Worm (Caenorhabditis elegans) whole organism, L1 larva: Measurements from ENCODE around the gene clec-183.
A peak's percentile ranks its signal among the peaks of the same experiment; 100 is the strongest.

Experiments
- C34B4.2 ChIP-seq: sonication (generic microtip); optimal IDR thresholded peaks from 2 replicates; lab custom pipeline; 2017; ENCODE audit warnings: mild to moderate bottlenecking, missing genetic modification characterization, missing compliant biosample characterization
- F16B12.6 ChIP-seq: fragments of 150-350 bp; optimal IDR thresholded peaks from 2 replicates; lab custom pipeline; 2014; ENCODE audit warnings: missing biosample characterization, missing genetic modification characterization
- blmp-1 ChIP-seq: fragments of 150-350 bp; optimal IDR thresholded peaks from 2 replicates; lab custom pipeline; 2014; ENCODE audit warnings: missing biosample characterization, missing genetic modification characterization
- ceh-8 ChIP-seq: fragments of 200-800 bp; sonication (Bioruptor generic); optimal IDR thresholded peaks from 2 replicates; lab custom pipeline; 2018; ENCODE audit warnings: mild to moderate bottlenecking, missing genetic modification characterization, moderate library complexity, missing compliant biosample characterization
- ceh-82 ChIP-seq, 3 experiments: fragments of 150-350 bp in 1 of 3; sonication (generic microtip) in 2 of 3; optimal IDR thresholded peaks; 2 replicates each; lab custom pipeline; 2014 to 2017; ENCODE audit warnings: missing biosample characterization in 3 of 3, missing genetic modification characterization in 3 of 3
- ceh-90 ChIP-seq: sonication (generic microtip); optimal IDR thresholded peaks from 2 replicates; lab custom pipeline; 2016; ENCODE audit warnings: missing genetic modification characterization, missing compliant biosample characterization
- dpl-1 ChIP-seq, 3 experiments: fragments of 150-350 bp in 2 of 3; sonication (generic microtip) in 1 of 3; optimal IDR thresholded peaks; 2 replicates each; lab custom pipeline; 2014 to 2017; ENCODE audit warnings: missing biosample characterization in 3 of 3, missing genetic modification characterization in 3 of 3, missing genetic modification reagents in 3 of 3
- dsc-1 ChIP-seq: sonication (generic microtip); optimal IDR thresholded peaks from 2 replicates; lab custom pipeline; 2016; ENCODE audit warnings: mild to moderate bottlenecking, missing genetic modification characterization, missing compliant biosample characterization
- efl-1 ChIP-seq, 4 experiments: fragments of 150-350 bp; optimal IDR thresholded peaks in 3 of 4; peaks in 1 of 4; 1 replicate in 1 of 4; 2 replicates in 3 of 4; lab custom pipeline; 2014; ENCODE audit warnings: missing biosample characterization in 2 of 4, missing genetic modification characterization in 2 of 4, missing genetic modification reagents in 2 of 4
- egl-27 ChIP-seq, 2 experiments: fragments of 150-350 bp in 1 of 2; sonication (generic microtip); optimal IDR thresholded peaks; 3 replicates each; lab custom pipeline; 2017 to 2018; ENCODE audit warnings: missing biosample characterization in 2 of 2, missing genetic modification characterization in 2 of 2, missing genetic modification reagents in 2 of 2
- elt-2 ChIP-seq: sonication (generic microtip); optimal IDR thresholded peaks from 2 replicates; lab custom pipeline; 2016; ENCODE audit warnings: missing genetic modification characterization, mild to moderate bottlenecking, inconsistent platforms, missing compliant biosample characterization, missing genetic modification reagents
- elt-3 ChIP-seq, 6 experiments: fragments of 150-350 bp in 1 of 6; sonication (generic microtip); optimal IDR thresholded peaks; 2 replicates each; lab custom pipeline; 2017 to 2018; ENCODE audit warnings: missing biosample characterization in 6 of 6, missing genetic modification characterization in 6 of 6, inconsistent platforms in 1 of 6
- fkh-10 ChIP-seq: sonication (generic microtip); optimal IDR thresholded peaks from 2 replicates; lab custom pipeline; 2017; ENCODE audit warnings: missing biosample characterization, missing genetic modification reagents, missing genetic modification characterization
- fkh-4 ChIP-seq: sonication (generic microtip); optimal IDR thresholded peaks from 2 replicates; lab custom pipeline; 2016; ENCODE audit warnings: missing compliant biosample characterization, missing genetic modification characterization, borderline replicate concordance
- fkh-8 ChIP-seq: sonication (generic microtip); optimal IDR thresholded peaks from 2 replicates; lab custom pipeline; 2016; ENCODE audit warnings: mild to moderate bottlenecking, missing genetic modification characterization, missing compliant biosample characterization
- fos-1 ChIP-seq: fragments of 150-350 bp; optimal IDR thresholded peaks from 2 replicates; lab custom pipeline; 2014; ENCODE audit warnings: missing biosample characterization, missing genetic modification characterization
- hpl-2 ChIP-seq: fragments of 150-350 bp; optimal IDR thresholded peaks from 2 replicates; lab custom pipeline; 2014; ENCODE audit warnings: missing biosample characterization, missing genetic modification reagents, missing genetic modification characterization
- irx-1 ChIP-seq: sonication (generic microtip); optimal IDR thresholded peaks from 2 replicates; lab custom pipeline; 2016; ENCODE audit warnings: missing genetic modification characterization, missing compliant biosample characterization
- isw-1 ChIP-seq: fragments of 200-800 bp; sonication (Bioruptor generic); IDR thresholded peaks from 2 replicates; pipeline ENCODE4 v1.3.6; 2022; ENCODE audit warnings: missing genetic modification characterization, missing compliant biosample characterization
- lin-14 ChIP-seq: fragments of 200-800 bp; sonication (Bioruptor generic); optimal IDR thresholded peaks from 2 replicates; lab custom pipeline; 2018; ENCODE audit warnings: mild to moderate bottlenecking, missing genetic modification characterization, moderate library complexity, missing compliant biosample characterization
- lin-35 ChIP-seq, 2 experiments: fragments of 150-350 bp; optimal IDR thresholded peaks; 2 replicates each; lab custom pipeline; 2014; ENCODE audit warnings: missing biosample characterization in 2 of 2, missing genetic modification characterization in 2 of 2, missing genetic modification reagents in 2 of 2
- lsy-2 ChIP-seq, 2 experiments: fragments of 150-350 bp; optimal IDR thresholded peaks; 2 replicates each; lab custom pipeline; 2014; ENCODE audit warnings: missing biosample characterization in 2 of 2, missing genetic modification characterization in 2 of 2
- mdl-1 ChIP-seq, 2 experiments: fragments of 150-350 bp; optimal IDR thresholded peaks; 2 replicates each; lab custom pipeline; 2014 to 2017; ENCODE audit warnings: missing biosample characterization in 2 of 2, missing genetic modification characterization in 2 of 2, inconsistent platforms in 1 of 2
- nhr-20 ChIP-seq: sonication (generic microtip); optimal IDR thresholded peaks from 2 replicates; lab custom pipeline; 2016; ENCODE audit warnings: mild to moderate bottlenecking, missing genetic modification characterization, missing compliant biosample characterization
- nhr-47 ChIP-seq: sonication (generic microtip); optimal IDR thresholded peaks from 2 replicates; lab custom pipeline; 2016; ENCODE audit warnings: mild to moderate bottlenecking, missing genetic modification characterization, moderate library complexity, missing compliant biosample characterization
- nhr-71 ChIP-seq: sonication (generic microtip); optimal IDR thresholded peaks from 2 replicates; lab custom pipeline; 2016; ENCODE audit warnings: mild to moderate bottlenecking, missing genetic modification characterization, moderate library complexity, missing compliant biosample characterization
- nhr-77 ChIP-seq: fragments of 150-350 bp; optimal IDR thresholded peaks from 2 replicates; lab custom pipeline; 2014; ENCODE audit warnings: missing biosample characterization, missing genetic modification characterization
- nhr-84 ChIP-seq: sonication (generic microtip); optimal IDR thresholded peaks from 2 replicates; lab custom pipeline; 2017; ENCODE audit warnings: missing biosample characterization, missing genetic modification characterization
- nhr-85 ChIP-seq: sonication (generic microtip); peaks from one replicate; lab custom pipeline; 2016; ENCODE audit warnings: missing genetic modification characterization, inconsistent platforms, missing compliant biosample characterization
- nhr-90 ChIP-seq: sonication (generic microtip); optimal IDR thresholded peaks from 2 replicates; lab custom pipeline; 2016; ENCODE audit warnings: mild to moderate bottlenecking, missing genetic modification characterization, missing compliant biosample characterization; ENCODE audit not compliant: poor library complexity
- pag-3 ChIP-seq: sonication (generic microtip); optimal IDR thresholded peaks from 2 replicates; lab custom pipeline; 2017; ENCODE audit warnings: missing genetic modification characterization, mild to moderate bottlenecking, missing compliant biosample characterization, antibody characterized with exemption, borderline replicate concordance; ENCODE audit not compliant: insufficient read depth
- skn-1 ChIP-seq: fragments of 150-350 bp; optimal IDR thresholded peaks from 2 replicates; lab custom pipeline; 2014; ENCODE audit warnings: missing biosample characterization, missing genetic modification characterization
- snu-23 ChIP-seq: sonication (generic microtip); optimal IDR thresholded peaks from 2 replicates; lab custom pipeline; 2016; ENCODE audit warnings: missing genetic modification characterization, missing compliant biosample characterization
- sox-4 ChIP-seq: sonication (generic microtip); optimal IDR thresholded peaks from 2 replicates; lab custom pipeline; 2016; ENCODE audit warnings: missing genetic modification characterization, missing compliant biosample characterization
- swsn-7 ChIP-seq: sonication (generic microtip); optimal IDR thresholded peaks from 2 replicates; lab custom pipeline; 2016; ENCODE audit warnings: missing genetic modification characterization, missing compliant biosample characterization
- tbx-2 ChIP-seq: sonication (generic microtip); optimal IDR thresholded peaks from 2 replicates; lab custom pipeline; 2016; ENCODE audit warnings: missing genetic modification characterization, missing compliant biosample characterization
- unc-62 ChIP-seq: fragments of 150-350 bp; optimal IDR thresholded peaks from 2 replicates; lab custom pipeline; 2014; ENCODE audit warnings: missing biosample characterization, missing genetic modification reagents, missing genetic modification characterization
- unc-86 ChIP-seq: sonication (generic microtip); optimal IDR thresholded peaks from 2 replicates; lab custom pipeline; 2016; ENCODE audit warnings: missing genetic modification characterization, missing compliant biosample characterization
- ztf-4 ChIP-seq: fragments of 150-350 bp; optimal IDR thresholded peaks from 2 replicates; lab custom pipeline; 2014; ENCODE audit warnings: missing biosample characterization, missing genetic modification characterization

The clec-183 gene

ce11 chrIV:9371126-9371525, 43.3 kb downstream of the clec-183 start, which contains the start of gene fbxc-58:
Gene fbxc-58, plus strand, starts transcription at chrIV:9371508.
- TF ChIP-seq unc-86 (tag; lab: Kevin White, UChicago) = no peak
- no peak for TF ChIP-seq nhr-85
- no peak for TF ChIP-seq F16B12.6 (tag; lab: Kevin White, UChicago)
- no peak for TF ChIP-seq elt-2 (tag; lab: Kevin White, UChicago)
- TF ChIP-seq isw-1 (GFP tag; lab: Robert Waterston, UW) = no peak
- TF ChIP-seq efl-1 (optimal IDR thresholded peaks at IDR 0.05; lab: Kevin White, UChicago) = no peak
- TF ChIP-seq efl-1 (GFP tag; optimal IDR thresholded peaks at IDR 0.05 in 1 of 2; lab: Kevin White, UChicago) = peak in 1 of 2 experiments; percentile 45
- TF ChIP-seq mdl-1 (tag; optimal IDR thresholded peaks at IDR 0.05; lab: Kevin White, UChicago) = no peak
- TF ChIP-seq sox-4 (tag; lab: Kevin White, UChicago) = no peak
- no peak for TF ChIP-seq swsn-7 (tag; lab: Kevin White, UChicago)
- TF ChIP-seq skn-1 (tag; lab: Kevin White, UChicago) = peak; percentile 46
- TF ChIP-seq snu-23 (GFP tag; lab: Kevin White, UChicago) = no peak

ce11 chrIV:9374529-9374928, 46.7 kb downstream of the clec-183 start, which contains the start of gene C10C5.3:
Gene C10C5.3, plus strand, starts transcription at chrIV:9374829.
- no peak for TF ChIP-seq ztf-4
- TF ChIP-seq nhr-84 (tag; lab: Kevin White, UChicago) = no peak
- TF ChIP-seq lsy-2 (tag; optimal IDR thresholded peaks at IDR 0.05; lab: Kevin White, UChicago) = no peak
- no peak for TF ChIP-seq egl-27 (tag; optimal IDR thresholded peaks at IDR 0.05; lab: Kevin White, UChicago)

ce11 chrIV:9376550-9376949, 48.7 kb downstream of the clec-183 start:
- TF ChIP-seq snu-23 (GFP tag; lab: Kevin White, UChicago) (no peak), nhr-47 (tag; lab: Kevin White, UChicago) (no peak), lin-14 (GFP tag; lab: Kevin White, UChicago) (peak; percentile 65), nhr-20 (peak; percentile 17), nhr-71 (peak; percentile 19), blmp-1 (tag; lab: Kevin White, UChicago) (peak; percentile 39), elt-3 (tag; optimal IDR thresholded peaks at IDR 0.05; lab: Kevin White, UChicago) (peak in 5 of 6 experiments; percentile 75 to 89 (median 82)), unc-62 (GFP tag; lab: Kevin White, UChicago) (no peak), irx-1 (tag; lab: Kevin White, UChicago) (no peak), nhr-85 (peak; percentile 77), dpl-1 (GFP tag; optimal IDR thresholded peaks at IDR 0.05; lab: Kevin White, UChicago) (no peak), ceh-82 (tag; optimal IDR thresholded peaks at IDR 0.05; lab: Kevin White, UChicago) (no peak)

- TF ChIP-seq C34B4.2 (tag; lab: Kevin White, UChicago) = no peak
- TF ChIP-seq tbx-2 = no peak
- TF ChIP-seq fkh-8 (tag; lab: Kevin White, UChicago) = no peak
- no peak for TF ChIP-seq isw-1 (GFP tag; lab: Robert Waterston, UW)
- no peak for TF ChIP-seq nhr-90 (tag; lab: Kevin White, UChicago)
- no peak for TF ChIP-seq fos-1 (tag; lab: Kevin White, UChicago)
- TF ChIP-seq fkh-4 (tag; lab: Kevin White, UChicago) = no peak
- no peak for TF ChIP-seq pag-3 (tag; lab: Kevin White, UChicago)
- no peak for TF ChIP-seq fkh-10 (GFP tag; lab: Kevin White, UChicago)
- no peak for TF ChIP-seq ceh-8 (GFP tag; lab: Kevin White, UChicago)
- no peak for TF ChIP-seq ceh-82 (tag; optimal IDR thresholded peaks at IDR 0.05; lab: Kevin White, UChicago)
- no peak for TF ChIP-seq lin-35 (GFP tag; optimal IDR thresholded peaks at IDR 0.05; lab: Kevin White, UChicago)
- TF ChIP-seq ceh-90 = no peak
- TF ChIP-seq hpl-2 = no peak
- no peak for TF ChIP-seq nhr-20
- TF ChIP-seq dsc-1 (tag; lab: Kevin White, UChicago) = no peak
- no peak for TF ChIP-seq nhr-47 (tag; lab: Kevin White, UChicago)
- TF ChIP-seq elt-3 (tag; optimal IDR thresholded peaks at IDR 0.05; lab: Kevin White, UChicago) = no peak
- TF ChIP-seq nhr-77 (tag; lab: Kevin White, UChicago) = no peak
Measured at ce11 chrIV:9378272-9378671, 50.5 kb downstream of the clec-183 start, which contains the start of gene C10C5.4. Gene C10C5.4, plus strand, starts transcription at chrIV:9378552.
